Worm (Caenorhabditis elegans) whole organism, late embryonic: Measurements from ENCODE around the gene srh-288.

Source experiments
- C08G9.2 ChIP-seq: sonication (generic microtip); optimal IDR thresholded peaks from 2 replicates; lab custom pipeline; 2016; ENCODE audit warnings: mild to moderate bottlenecking, missing genetic modification characterization, moderate library complexity, missing compliant biosample characterization
- C38D4.7 ChIP-seq: fragments of 200-800 bp; sonication (Bioruptor generic); optimal IDR thresholded peaks from 2 replicates; lab custom pipeline; 2018; ENCODE audit warnings: mild to moderate bottlenecking, missing genetic modification characterization, moderate library complexity, missing compliant biosample characterization
- F13H6.1 ChIP-seq: sonication (generic microtip); optimal IDR thresholded peaks from 2 replicates; lab custom pipeline; 2016; ENCODE audit warnings: missing genetic modification characterization, missing compliant biosample characterization
- K09A11.1 ChIP-seq: sonication (generic microtip); optimal IDR thresholded peaks from 2 replicates; lab custom pipeline; 2017; ENCODE audit warnings: antibody characterized with exemption, mild to moderate bottlenecking, missing genetic modification characterization, missing compliant biosample characterization; ENCODE audit not compliant: insufficient read depth
- Y22D7AL.16 ChIP-seq: sonication (generic microtip); optimal IDR thresholded peaks from 2 replicates; lab custom pipeline; 2016; ENCODE audit warnings: missing genetic modification characterization, missing compliant biosample characterization
- ahr-1 ChIP-seq: sonication (generic microtip); optimal IDR thresholded peaks from 2 replicates; lab custom pipeline; 2016; ENCODE audit warnings: missing genetic modification characterization, missing compliant biosample characterization
- ama-1 ChIP-seq: fragments of 150-350 bp; optimal IDR thresholded peaks from 2 replicates; lab custom pipeline; 2014
- ceh-14 ChIP-seq: sonication (generic microtip); optimal IDR thresholded peaks from 2 replicates; lab custom pipeline; 2016; ENCODE audit warnings: missing genotype, missing genetic modification characterization, missing compliant biosample characterization
- ceh-2 ChIP-seq: sonication (generic microtip); optimal IDR thresholded peaks from 2 replicates; lab custom pipeline; 2016; ENCODE audit warnings: missing genotype, missing genetic modification characterization, missing compliant biosample characterization
- ceh-30 ChIP-seq: fragments of 150-350 bp; optimal IDR thresholded peaks from 2 replicates; lab custom pipeline; 2014; ENCODE audit warnings: missing biosample characterization, missing genetic modification characterization
- ceh-31 ChIP-seq: sonication (generic microtip); optimal IDR thresholded peaks from 2 replicates; lab custom pipeline; 2016; ENCODE audit warnings: missing genetic modification characterization, missing compliant biosample characterization
- ceh-34 ChIP-seq: sonication (generic microtip); optimal IDR thresholded peaks from 2 replicates; lab custom pipeline; 2016; ENCODE audit warnings: mild to moderate bottlenecking, missing genetic modification characterization, missing compliant biosample characterization
- ceh-45 ChIP-seq: fragments of 200-800 bp; sonication (Bioruptor generic); IDR thresholded peaks from 2 replicates; pipeline ENCODE4 v1.3.6; 2022; ENCODE audit warnings: missing genetic modification reagents, missing genetic modification characterization, missing compliant biosample characterization
- ceh-48 ChIP-seq: sonication (generic microtip); optimal IDR thresholded peaks from 2 replicates; lab custom pipeline; 2016; ENCODE audit warnings: missing genetic modification characterization, inconsistent platforms, missing compliant biosample characterization
- dve-1 ChIP-seq: sonication (generic microtip); optimal IDR thresholded peaks from 2 replicates; lab custom pipeline; 2017; ENCODE audit warnings: antibody characterized with exemption, mild to moderate bottlenecking, missing genetic modification characterization, missing compliant biosample characterization
- elt-2 ChIP-seq: sonication (generic microtip); optimal IDR thresholded peaks from 2 replicates; lab custom pipeline; 2016; ENCODE audit warnings: missing genetic modification reagents, missing genetic modification characterization, missing compliant biosample characterization
- elt-4 ChIP-seq: sonication (generic microtip); optimal IDR thresholded peaks from 2 replicates; lab custom pipeline; 2016; ENCODE audit warnings: missing genetic modification characterization, missing compliant biosample characterization
- ets-4 ChIP-seq: sonication (generic microtip); optimal IDR thresholded peaks from 2 replicates; lab custom pipeline; 2016; ENCODE audit warnings: missing genetic modification characterization, missing compliant biosample characterization
- eyg-1 ChIP-seq: sonication (generic microtip); optimal IDR thresholded peaks from 2 replicates; lab custom pipeline; 2016; ENCODE audit warnings: missing genotype, missing genetic modification characterization, missing compliant biosample characterization
- fax-1 ChIP-seq: sonication (generic microtip); optimal IDR thresholded peaks from 2 replicates; lab custom pipeline; 2016; ENCODE audit warnings: missing genotype, missing genetic modification characterization, missing compliant biosample characterization
- hlh-13 ChIP-seq: fragments of 200-800 bp; sonication (Bioruptor generic); optimal IDR thresholded peaks from 2 replicates; lab custom pipeline; 2018; ENCODE audit warnings: mild to moderate bottlenecking, missing genetic modification characterization, missing compliant biosample characterization
- hlh-30 ChIP-seq: sonication (generic microtip); optimal IDR thresholded peaks from 2 replicates; lab custom pipeline; 2017; ENCODE audit warnings: antibody characterized with exemption, missing genetic modification characterization, missing compliant biosample characterization; ENCODE audit not compliant: insufficient read depth
- hlh-6 ChIP-seq: sonication (generic microtip); optimal IDR thresholded peaks from 2 replicates; lab custom pipeline; 2016; ENCODE audit warnings: missing genotype, missing genetic modification characterization, missing compliant biosample characterization
- madf-2 ChIP-seq: sonication (generic microtip); optimal IDR thresholded peaks from 2 replicates; lab custom pipeline; 2017; ENCODE audit warnings: missing genetic modification characterization, missing compliant biosample characterization
- mec-3 ChIP-seq: sonication (generic microtip); optimal IDR thresholded peaks from 2 replicates; lab custom pipeline; 2016; ENCODE audit warnings: borderline replicate concordance, missing genetic modification characterization, missing compliant biosample characterization
- nhr-11 ChIP-seq: fragments of 150-350 bp; optimal IDR thresholded peaks from 2 replicates; lab custom pipeline; 2014; ENCODE audit warnings: missing biosample characterization, missing genetic modification characterization
- nhr-232 ChIP-seq: sonication (generic microtip); optimal IDR thresholded peaks from 2 replicates; lab custom pipeline; 2016; ENCODE audit warnings: missing genetic modification characterization, missing compliant biosample characterization
- odd-2 ChIP-seq: sonication (generic microtip); optimal IDR thresholded peaks from 2 replicates; lab custom pipeline; 2017; ENCODE audit warnings: antibody characterized with exemption, mild to moderate bottlenecking, missing genetic modification characterization, missing compliant biosample characterization
- pat-9 ChIP-seq: fragments of 200-800 bp; sonication (Bioruptor generic); optimal IDR thresholded peaks from 2 replicates; lab custom pipeline; 2018; ENCODE audit warnings: mild to moderate bottlenecking, missing genetic modification characterization, moderate library complexity, missing compliant biosample characterization
- pax-1 ChIP-seq: fragments of 150-350 bp; optimal IDR thresholded peaks from 2 replicates; lab custom pipeline; 2014; ENCODE audit warnings: missing biosample characterization, missing genetic modification characterization
- pha-2 ChIP-seq: sonication (generic microtip); optimal IDR thresholded peaks from 2 replicates; lab custom pipeline; 2017; ENCODE audit warnings: mild to moderate bottlenecking, missing genetic modification characterization, missing compliant biosample characterization
- pha-4 ChIP-seq: fragments of 150-350 bp; optimal IDR thresholded peaks from 2 replicates; lab custom pipeline; 2018; ENCODE audit warnings: missing biosample characterization, missing genetic modification reagents, missing genetic modification characterization
- pqm-1 ChIP-seq: sonication (generic microtip); optimal IDR thresholded peaks from 2 replicates; lab custom pipeline; 2016; ENCODE audit warnings: missing genetic modification characterization, missing compliant biosample characterization
- pros-1 ChIP-seq: fragments of 150-350 bp; optimal IDR thresholded peaks from 2 replicates; lab custom pipeline; 2014; ENCODE audit warnings: missing biosample characterization, missing genetic modification reagents, missing genetic modification characterization
- ref-2 ChIP-seq: sonication (generic microtip); optimal IDR thresholded peaks from 2 replicates; lab custom pipeline; 2016; ENCODE audit warnings: missing genetic modification characterization, missing compliant biosample characterization
- sdc-2 ChIP-seq: sonication (generic microtip); optimal IDR thresholded peaks from 2 replicates; lab custom pipeline; 2016; ENCODE audit warnings: missing genotype, missing genetic modification characterization, missing compliant biosample characterization
- sox-2 ChIP-seq: fragments of 200-800 bp; sonication (Bioruptor generic); IDR thresholded peaks from 2 replicates; pipeline ENCODE4 v1.3.6; 2022; ENCODE audit warnings: missing genetic modification reagents, missing genetic modification characterization, missing compliant biosample characterization
- sox-4 ChIP-seq: sonication (generic microtip); optimal IDR thresholded peaks from 2 replicates; lab custom pipeline; 2017; ENCODE audit warnings: mild to moderate bottlenecking, missing genetic modification characterization, inconsistent platforms, missing compliant biosample characterization
- syd-9 ChIP-seq: sonication (generic microtip); optimal IDR thresholded peaks from 2 replicates; lab custom pipeline; 2016; ENCODE audit warnings: mild to moderate bottlenecking, missing genetic modification characterization, moderate library complexity, missing compliant biosample characterization
- tbx-7 ChIP-seq: sonication (generic microtip); optimal IDR thresholded peaks from 2 replicates; lab custom pipeline; 2016; ENCODE audit warnings: missing genotype, missing genetic modification characterization, missing compliant biosample characterization
- unc-86 ChIP-seq: sonication (generic microtip); optimal IDR thresholded peaks from 2 replicates; lab custom pipeline; 2016; ENCODE audit warnings: missing genetic modification characterization, missing compliant biosample characterization
- ztf-16 ChIP-seq: sonication (generic microtip); optimal IDR thresholded peaks from 2 replicates; lab custom pipeline; 2017; ENCODE audit warnings: missing genetic modification characterization, missing compliant biosample characterization

srh-288 gene

DNA sequence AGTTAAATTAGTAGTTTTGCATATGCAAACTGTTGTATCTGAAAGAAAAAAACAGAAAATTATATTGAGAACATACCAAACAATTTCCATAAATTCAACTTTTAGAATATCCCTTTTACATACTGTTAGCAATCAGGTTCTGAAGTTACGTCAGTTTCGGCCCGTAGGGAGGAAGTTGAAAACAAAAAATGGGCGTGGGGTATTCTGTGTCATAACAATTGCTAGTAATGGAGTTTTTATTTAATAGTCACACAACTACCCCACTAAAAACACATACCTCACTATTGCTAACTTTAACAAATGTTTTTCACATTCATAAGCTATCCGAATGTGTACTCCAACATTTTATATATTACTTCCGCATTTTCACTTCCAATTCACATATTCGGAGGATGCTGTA, 26.2 kb upstream of the srh-288 start, which contains the start of gene srh-300:
srh-300 (plus strand) TSS at position 301 of the 400 bp plus-strand sequence.
- no peak for TF ChIP-seq dve-1 (tag; lab: Kevin White, UChicago)
- no peak for TF ChIP-seq mec-3 (tag; lab: Kevin White, UChicago)
- no peak for TF ChIP-seq ztf-16 (tag; lab: Kevin White, UChicago)
- no peak for TF ChIP-seq ceh-31 (tag; lab: Kevin White, UChicago)
- no peak for TF ChIP-seq eyg-1 (tag; lab: Kevin White, UChicago)
- no peak for TF ChIP-seq F13H6.1 (tag; lab: Kevin White, UChicago)

DNA sequence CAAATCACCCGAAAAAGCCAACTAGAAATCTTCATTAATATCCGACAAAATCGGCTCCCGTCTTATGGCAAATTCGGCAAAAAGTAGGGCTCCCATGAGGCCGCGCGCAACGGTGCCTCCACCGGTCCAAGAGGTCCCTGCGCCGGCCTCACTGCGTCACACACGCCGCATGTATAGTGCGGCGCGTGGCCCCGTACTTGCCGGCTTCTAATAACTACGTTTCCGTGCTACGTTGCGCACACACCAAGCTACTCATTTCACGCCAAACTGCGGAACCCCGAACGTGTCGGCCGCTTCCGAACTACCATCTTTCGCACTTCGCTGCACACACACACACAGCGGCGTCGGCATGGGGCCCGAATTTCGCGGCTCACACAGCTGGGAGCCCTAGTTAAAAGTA, 24.1 kb upstream of the srh-288 start:
- TF ChIP-seq ets-4 (tag; lab: Kevin White, UChicago) = no peak
- TF ChIP-seq odd-2 (tag; lab: Kevin White, UChicago) = no peak
- no peak for TF ChIP-seq pax-1
- TF ChIP-seq K09A11.1 (tag; lab: Kevin White, UChicago) = no peak
- TF ChIP-seq ceh-45 = no peak
- no peak for TF ChIP-seq pha-2 (tag; lab: Kevin White, UChicago)
- TF ChIP-seq pros-1 (tag; lab: Kevin White, UChicago) = no peak
- TF ChIP-seq ceh-14 = no peak
- TF ChIP-seq sox-4 = no peak
- no peak for TF ChIP-seq ceh-34
- TF ChIP-seq tbx-7 (tag; lab: Kevin White, UChicago) = no peak
- no peak for TF ChIP-seq sox-2 (GFP tag; lab: Robert Waterston, UW)
- TF ChIP-seq pat-9 = no peak
- TF ChIP-seq unc-86 = no peak
- no peak for TF ChIP-seq syd-9 (tag; lab: Kevin White, UChicago)
- no peak for TF ChIP-seq hlh-30 (tag; lab: Kevin White, UChicago)
- TF ChIP-seq ceh-48 (tag; lab: Kevin White, UChicago) = no peak
- TF ChIP-seq ceh-2 = no peak

DNA sequence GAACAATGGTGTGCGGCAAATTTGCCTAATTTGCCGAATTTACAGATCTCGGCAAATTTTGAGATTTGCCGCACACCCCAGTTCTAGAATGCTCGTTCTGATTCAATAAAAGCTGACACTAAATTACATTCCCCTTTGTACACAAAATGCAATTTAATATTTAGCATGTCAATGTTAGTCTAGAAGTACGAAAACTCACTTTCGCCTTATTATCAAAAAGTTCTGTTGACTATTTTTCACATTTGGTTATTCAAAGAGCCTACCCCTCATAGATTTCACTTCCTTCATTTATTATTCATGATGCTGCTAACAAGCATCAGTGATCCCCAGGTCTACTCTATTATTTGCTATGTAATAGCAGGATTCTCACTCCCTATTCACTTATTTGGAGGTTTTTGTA, 23.0 kb upstream of the srh-288 start, which contains the start of gene srh-298:
srh-298 (plus strand) TSS at position 301 of the 400 bp plus-strand sequence.
- TF ChIP-seq pha-2 (tag; lab: Kevin White, UChicago) (no peak), ceh-30 (no peak), C08G9.2 (tag; lab: Kevin White, UChicago) (no peak), Y22D7AL.16 (tag; lab: Kevin White, UChicago) (no peak), nhr-232 (no peak), elt-4 (tag; lab: Kevin White, UChicago) (no peak), ama-1 (lab: Kevin White, UChicago) (no peak), madf-2 (no peak)
- TF ChIP-seq, all 69 proteins: peak for 0

DNA sequence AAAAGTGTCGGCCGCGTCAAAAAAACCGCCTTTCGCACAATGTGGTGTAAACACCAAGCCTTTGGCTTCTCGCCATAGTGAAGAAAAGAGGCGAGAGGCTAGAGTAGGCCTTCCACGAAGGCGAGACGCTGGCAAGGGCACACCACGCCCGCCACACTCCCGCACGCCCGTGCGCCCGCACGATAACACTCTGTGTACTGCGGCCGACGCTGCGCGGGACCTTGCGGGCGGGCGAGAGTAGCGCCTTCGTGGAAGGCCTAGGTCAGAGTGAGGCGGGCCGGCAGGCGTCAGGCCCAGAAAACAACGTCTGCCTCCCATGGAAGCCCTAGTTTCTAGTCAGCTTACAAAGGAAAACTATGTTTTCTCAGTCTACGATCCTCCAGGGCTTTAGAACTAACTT, 16.6 kb upstream of the srh-288 start:
- TF ChIP-seq hlh-6 (tag; lab: Kevin White, UChicago) = peak; percentile 59
- TF ChIP-seq pha-2 (tag; lab: Kevin White, UChicago) = no peak
- TF ChIP-seq ceh-14 = peak; percentile 2
- peak; percentile 25 for TF ChIP-seq ref-2 (tag; lab: Kevin White, UChicago)

DNA sequence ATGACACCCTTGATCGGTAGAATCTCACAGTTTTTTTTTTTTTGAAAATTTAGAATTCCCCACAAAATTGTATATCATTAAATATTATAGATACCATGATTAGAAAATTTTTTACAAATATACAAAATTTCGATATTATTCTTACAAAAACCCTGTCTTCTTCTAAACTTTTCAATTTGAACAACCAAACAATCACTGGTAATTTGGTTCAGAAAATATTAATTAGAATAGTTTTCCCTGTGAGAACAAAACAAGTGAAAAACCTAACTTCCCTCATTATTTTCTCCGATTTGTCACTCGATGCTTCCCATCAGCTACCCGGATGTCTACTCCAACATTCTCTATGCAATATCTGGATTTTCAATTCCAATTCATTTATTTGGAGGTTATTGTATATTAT, 14.5 kb upstream of the srh-288 start, which contains the start of gene srh-296:
srh-296 (plus strand) TSS at position 301 of the 400 bp plus-strand sequence.
- TF ChIP-seq pha-4 (tag; lab: Kevin White, UChicago) (no peak), pax-1 (no peak), pqm-1 (tag; lab: Kevin White, UChicago) (no peak), nhr-11 (tag; lab: Kevin White, UChicago) (no peak), fax-1 (no peak), madf-2 (no peak), F13H6.1 (tag; lab: Kevin White, UChicago) (no peak), pros-1 (tag; lab: Kevin White, UChicago) (no peak), hlh-13 (GFP tag; lab: Kevin White, UChicago) (no peak), C38D4.7 (GFP tag; lab: Kevin White, UChicago) (no peak), ceh-48 (tag; lab: Kevin White, UChicago) (no peak), elt-2 (tag; lab: Kevin White, UChicago) (no peak), ahr-1 (tag; lab: Kevin White, UChicago) (no peak), sdc-2 (tag; lab: Kevin White, UChicago) (no peak)
